Worm (Caenorhabditis elegans) whole organism, L4 larva: ENCODE results near the gene npr-19.
A peak's percentile ranks its signal among the peaks of the same experiment; 100 is the strongest.

Experiments used
- D1046.2 ChIP-seq: fragments of 200-800 bp; sonication (Bioruptor generic); IDR thresholded peaks from 2 replicates; pipeline ENCODE4 v1.3.6; 2022; ENCODE audit warnings: missing genetic modification characterization, missing compliant biosample characterization
- R02D3.7 ChIP-seq: fragments of 150-350 bp; sonication (generic microtip); optimal IDR thresholded peaks from 3 replicates; lab custom pipeline; 2014; ENCODE audit warnings: missing biosample characterization, missing genetic modification characterization
- T20F7.1 ChIP-seq: fragments of 200-800 bp; sonication (Bioruptor generic); optimal IDR thresholded peaks from 2 replicates; lab custom pipeline; 2018; ENCODE audit warnings: mild to moderate bottlenecking, missing genetic modification characterization, missing compliant biosample characterization
- aha-1 ChIP-seq: fragments of 150-350 bp; peaks from one replicate; lab custom pipeline; 2014; ENCODE audit warnings: missing biosample characterization, missing genetic modification characterization
- aly-2 ChIP-seq: sonication (generic microtip); optimal IDR thresholded peaks from 2 replicates; lab custom pipeline; 2018; ENCODE audit warnings: missing biosample characterization, missing genetic modification characterization
- ceh-20 ChIP-seq: fragments of 200-800 bp; sonication (Bioruptor generic); IDR thresholded peaks from 2 replicates; pipeline ENCODE4 v1.3.6; 2022; ENCODE audit warnings: missing genetic modification reagents, missing genetic modification characterization, missing compliant biosample characterization
- ceh-44 ChIP-seq: fragments of 200-800 bp; sonication (Bioruptor generic); IDR thresholded peaks from 2 replicates; pipeline ENCODE4 v1.3.6; 2022; ENCODE audit warnings: missing genetic modification reagents, missing genetic modification characterization, missing compliant biosample characterization
- daf-16 ChIP-seq, 3 experiments: sonication (generic microtip); optimal IDR thresholded peaks; 2 replicates each; lab custom pipeline; 2016 to 2017; ENCODE audit warnings: missing genetic modification characterization in 3 of 3, missing genetic modification reagents in 3 of 3, mild to moderate bottlenecking in 2 of 3, missing compliant biosample characterization in 2 of 3, missing biosample characterization in 1 of 3, moderate library complexity in 1 of 3
- dmd-8 ChIP-seq: fragments of 200-800 bp; sonication (Bioruptor generic); IDR thresholded peaks from 2 replicates; pipeline ENCODE4 v1.3.6; 2022; ENCODE audit warnings: missing genetic modification characterization, missing compliant biosample characterization
- duxl-1 ChIP-seq: sonication (generic microtip); optimal IDR thresholded peaks from 2 replicates; lab custom pipeline; 2016; ENCODE audit warnings: mild to moderate bottlenecking, missing genetic modification characterization, moderate library complexity, missing compliant biosample characterization; ENCODE audit not compliant: poor library complexity
- egl-43 ChIP-seq: fragments of 200-800 bp; sonication (Bioruptor generic); IDR thresholded peaks from 2 replicates; pipeline ENCODE4 v1.3.6; 2022; ENCODE audit warnings: missing genetic modification reagents, missing genetic modification characterization, missing compliant biosample characterization
- fkh-10 ChIP-seq: fragments of 150-350 bp; optimal IDR thresholded peaks from 2 replicates; lab custom pipeline; 2014; ENCODE audit warnings: missing biosample characterization, missing genetic modification reagents, missing genetic modification characterization
- gei-8 ChIP-seq: fragments of 200-800 bp; sonication (Bioruptor generic); optimal IDR thresholded peaks from 2 replicates; lab custom pipeline; 2018; ENCODE audit warnings: mild to moderate bottlenecking, missing genetic modification characterization, missing compliant biosample characterization
- hlh-11 ChIP-seq: fragments of 200-800 bp; sonication (Bioruptor generic); optimal IDR thresholded peaks from 2 replicates; lab custom pipeline; 2018; ENCODE audit warnings: mild to moderate bottlenecking, missing genetic modification characterization, missing compliant biosample characterization
- hlh-30 ChIP-seq: sonication (generic microtip); optimal IDR thresholded peaks from 2 replicates; lab custom pipeline; 2017; ENCODE audit warnings: antibody characterized with exemption, mild to moderate bottlenecking, missing genetic modification characterization, missing compliant biosample characterization; ENCODE audit not compliant: insufficient read depth
- lin-1 ChIP-seq: fragments of 200-800 bp; sonication (Bioruptor generic); IDR thresholded peaks from 2 replicates; pipeline ENCODE4 v1.3.6; 2022; ENCODE audit warnings: missing genetic modification reagents, missing genetic modification characterization, missing compliant biosample characterization
- lin-13 ChIP-seq: fragments of 150-350 bp; optimal IDR thresholded peaks from 2 replicates; lab custom pipeline; 2014; ENCODE audit warnings: missing biosample characterization, missing genetic modification reagents, missing genetic modification characterization
- lin-38 ChIP-seq: fragments of 200-800 bp; sonication (Bioruptor generic); IDR thresholded peaks from 2 replicates; pipeline ENCODE4 v1.3.6; 2022; ENCODE audit warnings: missing genetic modification reagents, missing genetic modification characterization, missing compliant biosample characterization
- madf-9 ChIP-seq: fragments of 200-800 bp; sonication (Bioruptor generic); conservative IDR thresholded peaks from 2 replicates; pipeline ENCODE4 v1.3.6; 2022; ENCODE audit warnings: missing genetic modification reagents, missing genetic modification characterization, missing compliant biosample characterization
- mdl-1 ChIP-seq, 2 experiments: fragments of 150-350 bp in 1 of 2; sonication (generic microtip) in 1 of 2; optimal IDR thresholded peaks; 2 replicates each; lab custom pipeline; 2014 to 2017; ENCODE audit warnings: missing biosample characterization in 2 of 2, missing genetic modification characterization in 2 of 2
- mdt-29 ChIP-seq: fragments of 200-800 bp; sonication (Bioruptor generic); IDR thresholded peaks from 2 replicates; pipeline ENCODE4 v1.3.6; 2022; ENCODE audit warnings: missing genetic modification reagents, missing genetic modification characterization, missing compliant biosample characterization
- mes-2 ChIP-seq: sonication (generic microtip); optimal IDR thresholded peaks from 2 replicates; lab custom pipeline; 2016; ENCODE audit warnings: missing genotype, mild to moderate bottlenecking, missing genetic modification characterization, missing compliant biosample characterization; ENCODE audit not compliant: poor library complexity, severe bottlenecking
- nhr-10 ChIP-seq: fragments of 150-350 bp; optimal IDR thresholded peaks from 2 replicates; lab custom pipeline; 2014; ENCODE audit warnings: missing biosample characterization, missing genetic modification characterization
- saeg-2 ChIP-seq: fragments of 200-800 bp; sonication (Bioruptor generic); IDR thresholded peaks from 2 replicates; pipeline ENCODE4 v1.3.6; 2022; ENCODE audit warnings: missing genetic modification reagents, missing genetic modification characterization, missing compliant biosample characterization
- set-16 ChIP-seq: fragments of 200-800 bp; sonication (Bioruptor generic); IDR thresholded peaks from 2 replicates; pipeline ENCODE4 v1.3.6; 2022; ENCODE audit warnings: missing genetic modification reagents, missing genetic modification characterization, missing compliant biosample characterization
- spr-1 ChIP-seq: sonication (generic microtip); optimal IDR thresholded peaks from 2 replicates; lab custom pipeline; 2016; ENCODE audit warnings: mild to moderate bottlenecking, missing genetic modification characterization, missing compliant biosample characterization
- spr-3 ChIP-seq: fragments of 200-800 bp; sonication (Bioruptor generic); optimal IDR thresholded peaks from 2 replicates; lab custom pipeline; 2018; ENCODE audit warnings: mild to moderate bottlenecking, missing genetic modification characterization, missing compliant biosample characterization
- tra-1 ChIP-seq: fragments of 200-800 bp; sonication (Bioruptor generic); IDR thresholded peaks from 2 replicates; pipeline ENCODE4 v1.3.6; 2022; ENCODE audit warnings: missing genetic modification reagents, missing genetic modification characterization, missing compliant biosample characterization
- unc-130 ChIP-seq: sonication (generic microtip); optimal IDR thresholded peaks from 2 replicates; lab custom pipeline; 2016; ENCODE audit warnings: missing genetic modification reagents, missing genetic modification characterization, missing compliant biosample characterization
- unc-39 ChIP-seq: sonication (generic microtip); optimal IDR thresholded peaks from 2 replicates; lab custom pipeline; 2017; ENCODE audit warnings: missing biosample characterization, missing genetic modification characterization
- unc-62 ChIP-seq, 3 experiments: fragments of 150-350 bp in 1 of 3; sonication (generic microtip); optimal IDR thresholded peaks in 2 of 3; peaks in 1 of 3; 1 replicate in 1 of 3; 2 replicates in 2 of 3; lab custom pipeline; 2014 to 2017; ENCODE audit warnings: missing biosample characterization in 3 of 3, missing genetic modification characterization in 3 of 3, missing genetic modification reagents in 3 of 3, missing genotype in 1 of 3
- zfp-3 ChIP-seq: fragments of 200-800 bp; sonication (Bioruptor generic); conservative IDR thresholded peaks from 2 replicates; pipeline ENCODE4 v1.3.6; 2022; ENCODE audit warnings: missing genetic modification reagents, missing genetic modification characterization, missing compliant biosample characterization
- ztf-11 ChIP-seq: fragments of 150-350 bp; optimal IDR thresholded peaks from 2 replicates; lab custom pipeline; 2014; ENCODE audit warnings: missing biosample characterization, missing genetic modification characterization
- ztf-7 ChIP-seq: fragments of 150-350 bp; optimal IDR thresholded peaks from 2 replicates; lab custom pipeline; 2014; ENCODE audit warnings: missing biosample characterization, missing genetic modification characterization

The npr-19 gene

DNA sequence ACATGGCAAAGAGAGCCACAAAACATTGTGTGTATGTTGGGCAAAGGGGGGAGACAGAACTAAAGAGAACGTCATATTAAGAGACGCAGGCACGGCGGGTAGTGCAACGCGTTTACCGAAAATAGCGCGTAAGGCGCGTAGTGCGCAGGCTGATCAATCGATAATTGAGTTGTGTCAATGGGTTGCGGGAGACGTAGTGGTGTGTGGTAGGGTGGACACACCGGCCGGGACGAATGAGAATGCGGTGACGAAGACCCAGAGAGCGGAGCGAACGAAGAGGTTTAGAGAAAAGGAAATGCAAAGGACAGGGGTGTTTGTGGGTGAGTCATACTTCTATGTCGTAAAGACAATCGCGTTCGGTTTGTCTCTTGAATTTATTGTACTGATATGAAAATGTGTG, 7.7 kb downstream of the npr-19 start (continued):
- TF ChIP-seq daf-16 (GFP tag; optimal IDR thresholded peaks at IDR 0.05; lab: Kevin White, UChicago) (peak; percentile 20 to 27), daf-16 (tag; optimal IDR thresholded peaks at IDR 0.05; lab: Kevin White, UChicago) (peak; percentile 82), lin-13 (GFP tag; lab: Kevin White, UChicago) (no peak), saeg-2 (no peak), duxl-1 (tag; lab: Kevin White, UChicago) (peak; percentile 89), fkh-10 (GFP tag; lab: Kevin White, UChicago) (no peak), R02D3.7 (tag; lab: Kevin White, UChicago) (no peak), unc-39 (tag; lab: Kevin White, UChicago) (no peak), ztf-7 (no peak), gei-8 (GFP tag; lab: Kevin White, UChicago) (no peak), set-16 (GFP tag; lab: Robert Waterston, UW) (no peak), aly-2 (tag; lab: Kevin White, UChicago) (no peak)

DNA sequence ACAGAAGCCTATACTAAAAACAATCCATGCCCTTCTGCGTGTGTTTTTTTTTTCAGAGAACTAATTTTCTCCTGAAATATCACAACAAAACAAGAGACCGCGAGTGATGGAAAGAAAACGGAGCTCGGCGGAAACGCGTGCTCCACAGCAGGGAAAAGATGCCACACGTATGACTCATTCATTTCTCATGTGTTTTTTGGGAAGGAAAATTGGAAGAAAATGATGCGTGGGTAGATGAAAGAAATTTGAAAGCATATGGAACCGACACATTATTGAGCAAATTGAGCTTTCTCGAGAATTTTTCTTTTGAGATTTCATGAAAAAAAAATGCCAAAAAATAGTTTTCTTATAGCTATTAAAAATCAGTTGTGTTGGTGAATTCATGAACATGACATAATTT, 9.2 kb downstream of the npr-19 start:
- TF ChIP-seq unc-39 (tag; lab: Kevin White, UChicago) (no peak), tra-1 (GFP tag; lab: Robert Waterston, UW) (no peak), hlh-30 (tag; lab: Kevin White, UChicago) (peak; percentile 75), lin-1 (no peak), unc-62 (GFP tag; optimal IDR thresholded peaks at IDR 0.05 in 1 of 2; lab: Kevin White, UChicago) (peak in 1 of 2 experiments; percentile 53), unc-62 (tag; optimal IDR thresholded peaks at IDR 0.05; lab: Kevin White, UChicago) (no peak), D1046.2 (no peak), ztf-11 (tag; lab: Kevin White, UChicago) (no peak), nhr-10 (no peak), mes-2 (tag; lab: Kevin White, UChicago) (peak; percentile 14), mdl-1 (tag; optimal IDR thresholded peaks at IDR 0.05; lab: Kevin White, UChicago) (peak in 1 of 2 experiments; percentile 10), lin-38 (no peak)

ce11 chrX:725868-726267, 9.6 kb downstream of the npr-19 start, which contains the start of gene sli-1:
Gene sli-1 (minus strand): TSS chrX:725968.
- TF ChIP-seq ceh-44 (GFP tag; lab: Robert Waterston, UW), result no peak
- no peak for TF ChIP-seq egl-43 (GFP tag; lab: Robert Waterston, UW)
- TF ChIP-seq spr-3 (GFP tag; lab: Kevin White, UChicago), result no peak
- TF ChIP-seq, all 104 proteins: peak for 0

ce11 chrX:714398-714797, 21.1 kb downstream of the npr-19 start, which contains the start of gene irk-2:
Gene irk-2 (minus strand): TSS chrX:714498.
- TF ChIP-seq nhr-10, result no peak
- no peak for TF ChIP-seq aha-1
- no peak for TF ChIP-seq gei-8 (GFP tag; lab: Kevin White, UChicago)
- TF ChIP-seq ceh-20 (GFP tag; lab: Robert Waterston, UW), result no peak
- no peak for TF ChIP-seq ztf-7
- no peak for TF ChIP-seq madf-9
- TF ChIP-seq T20F7.1 (GFP tag; lab: Kevin White, UChicago), result no peak
- no peak for TF ChIP-seq fkh-10 (GFP tag; lab: Kevin White, UChicago)
- TF ChIP-seq zfp-3 (GFP tag; lab: Robert Waterston, UW), result no peak
- no peak for TF ChIP-seq spr-1 (tag; lab: Kevin White, UChicago)

DNA sequence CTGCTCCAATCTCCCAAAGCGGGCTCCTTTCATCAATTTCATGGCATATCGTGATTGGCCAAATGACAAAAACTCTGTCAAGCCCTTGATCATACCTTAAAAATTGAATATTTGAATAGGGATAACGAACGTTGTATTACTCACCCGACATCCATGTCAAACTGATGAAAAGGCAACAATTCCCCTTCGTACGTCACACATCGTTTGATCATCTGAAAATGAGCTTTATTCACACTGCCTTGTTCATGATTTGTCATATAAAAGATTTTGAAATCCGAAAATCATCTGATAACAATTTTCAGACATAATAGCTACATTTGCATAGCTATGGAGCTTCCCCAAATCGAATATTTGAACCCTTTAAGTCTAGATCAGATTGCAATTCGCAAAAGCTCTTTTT, 29.0 kb downstream of the npr-19 start, which contains the start of gene M02A10.1:
TSS of gene M02A10.1 (plus strand) at position 301 of the 400 bp plus-strand sequence.
- no peak for TF ChIP-seq hlh-11 (tag; lab: Kevin White, UChicago)
- TF ChIP-seq mdt-29, result no peak
- TF ChIP-seq unc-130 (GFP tag; lab: Kevin White, UChicago), result no peak
- TF ChIP-seq dmd-8, result no peak
